Fruit fly (Drosophila melanogaster): Measurements from ENCODE around the gene CG7714.
A peak's percentile ranks its signal among the peaks of the same experiment; 100 is the strongest.

dm6 chr3R:18738705-18739434 is 12.6 kb upstream of the CG7714 start:
- no peak for TF ChIP-seq CG4496 (GFP tag; IDR thresholded peaks at IDR 0.05)
- no peak for TF ChIP-seq CG32121 (GFP tag; IDR thresholded peaks at IDR 0.05)
- no peak for TF ChIP-seq CG14655 (GFP tag; optimal IDR thresholded peaks at IDR 0.05)
- TF ChIP-seq EcR (GFP tag; optimal IDR thresholded peaks at IDR 0.05): no peak
- peak; percentile 44 for TF ChIP-seq CG9948 (tag; optimal IDR thresholded peaks at IDR 0.05)
- no peak for TF ChIP-seq CG12605 (GFP tag; IDR thresholded peaks at IDR 0.05)
- no peak for TF ChIP-seq CG8159 (tag; optimal IDR thresholded peaks at IDR 0.05)
- TF ChIP-seq Pif1B (GFP tag; optimal IDR thresholded peaks at IDR 0.05): no peak
- TF ChIP-seq fd96Ca (GFP tag; IDR thresholded peaks at IDR 0.05): no peak
- TF ChIP-seq CG10348 (GFP tag; IDR thresholded peaks at IDR 0.05): no peak
